Worm (Caenorhabditis elegans) whole organism, L1 larva: ENCODE data around the gene par-5.

Experiments used
- C34B4.2 ChIP-seq: sonication (generic microtip); optimal IDR thresholded peaks from 2 replicates; lab custom pipeline; 2017; ENCODE audit warnings: mild to moderate bottlenecking, missing genetic modification characterization, missing compliant biosample characterization
- aha-1 ChIP-seq: fragments of 150-350 bp; optimal IDR thresholded peaks from 2 replicates; lab custom pipeline; 2014; ENCODE audit warnings: missing biosample characterization, missing genetic modification characterization
- ama-1 ChIP-seq: fragments of 150-350 bp; optimal IDR thresholded peaks from 2 replicates; lab custom pipeline; 2014
- blmp-1 ChIP-seq: fragments of 150-350 bp; optimal IDR thresholded peaks from 2 replicates; lab custom pipeline; 2014; ENCODE audit warnings: missing biosample characterization, missing genetic modification characterization
- ceh-63 ChIP-seq: fragments of 200-800 bp; sonication (Bioruptor generic); optimal IDR thresholded peaks from 2 replicates; lab custom pipeline; 2018; ENCODE audit warnings: mild to moderate bottlenecking, missing genetic modification characterization, missing compliant biosample characterization
- ceh-8 ChIP-seq: fragments of 200-800 bp; sonication (Bioruptor generic); optimal IDR thresholded peaks from 2 replicates; lab custom pipeline; 2018; ENCODE audit warnings: mild to moderate bottlenecking, missing genetic modification characterization, moderate library complexity, missing compliant biosample characterization
- ceh-82 ChIP-seq, 3 experiments: fragments of 150-350 bp in 1 of 3; sonication (generic microtip) in 2 of 3; optimal IDR thresholded peaks; 2 replicates each; lab custom pipeline; 2014 to 2017; ENCODE audit warnings: missing biosample characterization in 3 of 3, missing genetic modification characterization in 3 of 3
- dpl-1 ChIP-seq, 3 experiments: fragments of 150-350 bp in 2 of 3; sonication (generic microtip) in 1 of 3; optimal IDR thresholded peaks; 2 replicates each; lab custom pipeline; 2014 to 2017; ENCODE audit warnings: missing biosample characterization in 3 of 3, missing genetic modification characterization in 3 of 3, missing genetic modification reagents in 3 of 3
- dsc-1 ChIP-seq: sonication (generic microtip); optimal IDR thresholded peaks from 2 replicates; lab custom pipeline; 2016; ENCODE audit warnings: mild to moderate bottlenecking, missing genetic modification characterization, missing compliant biosample characterization
- efl-1 ChIP-seq, 4 experiments: fragments of 150-350 bp; optimal IDR thresholded peaks in 3 of 4; peaks in 1 of 4; 1 replicate in 1 of 4; 2 replicates in 3 of 4; lab custom pipeline; 2014; ENCODE audit warnings: missing biosample characterization in 2 of 4, missing genetic modification characterization in 2 of 4, missing genetic modification reagents in 2 of 4
- fkh-8 ChIP-seq: sonication (generic microtip); optimal IDR thresholded peaks from 2 replicates; lab custom pipeline; 2016; ENCODE audit warnings: mild to moderate bottlenecking, missing genetic modification characterization, missing compliant biosample characterization
- hlh-4 ChIP-seq: sonication (generic microtip); optimal IDR thresholded peaks from 2 replicates; lab custom pipeline; 2016; ENCODE audit warnings: mild to moderate bottlenecking, missing genetic modification characterization, missing compliant biosample characterization
- hpl-2 ChIP-seq: fragments of 150-350 bp; optimal IDR thresholded peaks from 2 replicates; lab custom pipeline; 2014; ENCODE audit warnings: missing biosample characterization, missing genetic modification reagents, missing genetic modification characterization
- isw-1 ChIP-seq: fragments of 200-800 bp; sonication (Bioruptor generic); IDR thresholded peaks from 2 replicates; pipeline ENCODE4 v1.3.6; 2022; ENCODE audit warnings: missing genetic modification characterization, missing compliant biosample characterization
- jun-1 ChIP-seq: fragments of 150-350 bp; optimal IDR thresholded peaks from 2 replicates; lab custom pipeline; 2014; ENCODE audit warnings: missing biosample characterization, missing genetic modification reagents, missing genetic modification characterization
- lin-13 ChIP-seq: fragments of 150-350 bp; optimal IDR thresholded peaks from 2 replicates; lab custom pipeline; 2014; ENCODE audit warnings: missing biosample characterization, missing genetic modification reagents, missing genetic modification characterization
- lin-14 ChIP-seq: fragments of 200-800 bp; sonication (Bioruptor generic); optimal IDR thresholded peaks from 2 replicates; lab custom pipeline; 2018; ENCODE audit warnings: mild to moderate bottlenecking, missing genetic modification characterization, moderate library complexity, missing compliant biosample characterization
- lin-15B ChIP-seq: fragments of 150-350 bp; sonication (generic microtip); optimal IDR thresholded peaks from 3 replicates; lab custom pipeline; 2014; ENCODE audit warnings: missing biosample characterization, missing genetic modification characterization
- lin-35 ChIP-seq, 2 experiments: fragments of 150-350 bp; optimal IDR thresholded peaks; 2 replicates each; lab custom pipeline; 2014; ENCODE audit warnings: missing biosample characterization in 2 of 2, missing genetic modification characterization in 2 of 2, missing genetic modification reagents in 2 of 2
- lsy-2 ChIP-seq, 2 experiments: fragments of 150-350 bp; optimal IDR thresholded peaks; 2 replicates each; lab custom pipeline; 2014; ENCODE audit warnings: missing biosample characterization in 2 of 2, missing genetic modification characterization in 2 of 2
- mef-2 ChIP-seq: fragments of 150-350 bp; optimal IDR thresholded peaks from 2 replicates; lab custom pipeline; 2014; ENCODE audit warnings: missing biosample characterization, missing genetic modification characterization
- nhr-20 ChIP-seq: sonication (generic microtip); optimal IDR thresholded peaks from 2 replicates; lab custom pipeline; 2016; ENCODE audit warnings: mild to moderate bottlenecking, missing genetic modification characterization, missing compliant biosample characterization
- nhr-47 ChIP-seq: sonication (generic microtip); optimal IDR thresholded peaks from 2 replicates; lab custom pipeline; 2016; ENCODE audit warnings: mild to moderate bottlenecking, missing genetic modification characterization, moderate library complexity, missing compliant biosample characterization
- nhr-71 ChIP-seq: sonication (generic microtip); optimal IDR thresholded peaks from 2 replicates; lab custom pipeline; 2016; ENCODE audit warnings: mild to moderate bottlenecking, missing genetic modification characterization, moderate library complexity, missing compliant biosample characterization
- nhr-77 ChIP-seq: fragments of 150-350 bp; optimal IDR thresholded peaks from 2 replicates; lab custom pipeline; 2014; ENCODE audit warnings: missing biosample characterization, missing genetic modification characterization
- nhr-84 ChIP-seq: sonication (generic microtip); optimal IDR thresholded peaks from 2 replicates; lab custom pipeline; 2017; ENCODE audit warnings: missing biosample characterization, missing genetic modification characterization
- nhr-85 ChIP-seq: sonication (generic microtip); peaks from one replicate; lab custom pipeline; 2016; ENCODE audit warnings: missing genetic modification characterization, inconsistent platforms, missing compliant biosample characterization
- nhr-90 ChIP-seq: sonication (generic microtip); optimal IDR thresholded peaks from 2 replicates; lab custom pipeline; 2016; ENCODE audit warnings: mild to moderate bottlenecking, missing genetic modification characterization, missing compliant biosample characterization; ENCODE audit not compliant: poor library complexity
- pax-3 ChIP-seq: fragments of 200-800 bp; sonication (Bioruptor generic); optimal IDR thresholded peaks from 2 replicates; lab custom pipeline; 2018; ENCODE audit warnings: mild to moderate bottlenecking, missing genetic modification characterization, moderate library complexity, missing compliant biosample characterization
- rnt-1 ChIP-seq: sonication (generic microtip); optimal IDR thresholded peaks from 2 replicates; lab custom pipeline; 2016; ENCODE audit warnings: mild to moderate bottlenecking, missing genetic modification characterization, moderate library complexity, missing compliant biosample characterization
- snpc-4 ChIP-seq: fragments of 150-350 bp; optimal IDR thresholded peaks from 2 replicates; lab custom pipeline; 2014; ENCODE audit warnings: missing biosample characterization, missing genetic modification characterization
- snu-23 ChIP-seq: sonication (generic microtip); optimal IDR thresholded peaks from 2 replicates; lab custom pipeline; 2016; ENCODE audit warnings: missing genetic modification characterization, missing compliant biosample characterization
- sox-4 ChIP-seq: sonication (generic microtip); optimal IDR thresholded peaks from 2 replicates; lab custom pipeline; 2016; ENCODE audit warnings: missing genetic modification characterization, missing compliant biosample characterization
- sup-37 ChIP-seq: fragments of 200-800 bp; sonication (Bioruptor generic); optimal IDR thresholded peaks from 2 replicates; lab custom pipeline; 2018; ENCODE audit warnings: mild to moderate bottlenecking, missing genetic modification characterization, missing compliant biosample characterization
- tbx-2 ChIP-seq: sonication (generic microtip); optimal IDR thresholded peaks from 2 replicates; lab custom pipeline; 2016; ENCODE audit warnings: missing genetic modification characterization, missing compliant biosample characterization
- tlp-1 ChIP-seq: fragments of 150-350 bp; optimal IDR thresholded peaks from 2 replicates; lab custom pipeline; 2014; ENCODE audit warnings: missing biosample characterization, missing genetic modification characterization
- unc-30 ChIP-seq: sonication (generic microtip); optimal IDR thresholded peaks from 2 replicates; lab custom pipeline; 2017; ENCODE audit warnings: missing biosample characterization, missing genetic modification characterization
- xbp-1 ChIP-seq: sonication (generic microtip); optimal IDR thresholded peaks from 2 replicates; lab custom pipeline; 2016; ENCODE audit warnings: missing genetic modification characterization, missing compliant biosample characterization
- ztf-11 ChIP-seq, 2 experiments: sonication (generic microtip); optimal IDR thresholded peaks; 2 replicates each; lab custom pipeline; 2016 to 2017; ENCODE audit warnings: missing genetic modification characterization in 2 of 2, missing biosample characterization in 1 of 2, missing compliant biosample characterization in 1 of 2

Gene par-5

DNA sequence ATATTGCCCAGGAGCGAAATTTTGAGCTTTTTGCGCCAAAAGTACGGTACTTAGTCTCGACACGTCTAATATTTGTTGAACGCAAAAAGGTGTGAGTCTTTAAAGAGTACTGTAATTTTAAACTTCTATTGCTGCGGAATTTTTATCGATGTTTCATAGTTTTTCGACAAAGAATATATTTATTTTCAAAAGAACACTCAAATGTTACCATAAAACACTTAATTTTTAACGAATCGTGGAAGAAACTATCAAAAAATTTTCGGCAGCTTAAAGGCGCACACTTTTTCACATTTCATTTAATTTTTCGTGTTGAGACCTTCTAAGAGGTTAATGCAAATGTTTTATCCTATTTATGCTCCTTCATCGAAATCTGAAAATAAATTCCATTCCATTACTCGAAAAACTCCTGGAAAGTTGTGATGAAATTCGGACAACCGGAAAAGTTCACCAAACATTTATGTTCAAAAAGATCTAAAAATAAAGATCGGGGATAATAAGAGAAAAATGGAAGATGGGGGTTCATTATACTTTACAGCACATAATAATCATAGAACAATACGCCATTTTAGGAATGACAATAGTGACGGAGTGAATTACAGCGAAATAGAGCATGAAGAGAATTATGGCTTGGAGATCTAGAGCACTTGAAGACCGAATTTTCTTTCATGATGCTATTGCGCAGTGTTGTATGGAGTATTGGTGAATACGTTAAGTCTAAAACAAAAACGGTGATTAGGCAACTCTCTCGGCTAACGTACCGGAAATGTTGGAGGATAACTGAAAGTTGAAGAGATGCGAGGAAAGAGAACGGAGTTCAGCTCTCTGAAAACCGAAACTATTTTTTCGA is 1.4 kb downstream of the par-5 start:
- TF ChIP-seq hpl-2 (GFP tag; lab: Kevin White, UChicago) (no peak), jun-1 (tag; lab: Kevin White, UChicago) (no peak), pax-3 (tag; lab: Kevin White, UChicago) (peak; percentile 22), sox-4 (tag; lab: Kevin White, UChicago) (peak; percentile 13), nhr-84 (no peak), snpc-4 (tag; lab: Kevin White, UChicago) (no peak), efl-1 (optimal IDR thresholded peaks at IDR 0.05; lab: Kevin White, UChicago) (no peak), efl-1 (GFP tag; optimal IDR thresholded peaks at IDR 0.05 in 1 of 2; lab: Kevin White, UChicago) (peak in 1 of 2 experiments; percentile 67), ama-1 (lab: Kevin White, UChicago) (peak; percentile 81), lin-35 (GFP tag; optimal IDR thresholded peaks at IDR 0.05; lab: Kevin White, UChicago) (no peak), aha-1 (no peak), lin-13 (GFP tag; lab: Kevin White, UChicago) (no peak), ceh-8 (GFP tag; lab: Kevin White, UChicago) (no peak), nhr-20 (tag; lab: Kevin White, UChicago) (no peak), mef-2 (tag; lab: Kevin White, UChicago) (no peak), dpl-1 (GFP tag; optimal IDR thresholded peaks at IDR 0.05; lab: Kevin White, UChicago) (no peak), nhr-71 (peak; percentile 22), unc-30 (no peak), tlp-1 (no peak), lsy-2 (tag; optimal IDR thresholded peaks at IDR 0.05; lab: Kevin White, UChicago) (peak in 1 of 2 experiments; percentile 22), C34B4.2 (tag; lab: Kevin White, UChicago) (no peak), nhr-47 (no peak), nhr-90 (peak; percentile 27), tbx-2 (no peak), blmp-1 (no peak), nhr-85 (tag; lab: Kevin White, UChicago) (peak; percentile 50), rnt-1 (tag; lab: Kevin White, UChicago) (no peak)

DNA sequence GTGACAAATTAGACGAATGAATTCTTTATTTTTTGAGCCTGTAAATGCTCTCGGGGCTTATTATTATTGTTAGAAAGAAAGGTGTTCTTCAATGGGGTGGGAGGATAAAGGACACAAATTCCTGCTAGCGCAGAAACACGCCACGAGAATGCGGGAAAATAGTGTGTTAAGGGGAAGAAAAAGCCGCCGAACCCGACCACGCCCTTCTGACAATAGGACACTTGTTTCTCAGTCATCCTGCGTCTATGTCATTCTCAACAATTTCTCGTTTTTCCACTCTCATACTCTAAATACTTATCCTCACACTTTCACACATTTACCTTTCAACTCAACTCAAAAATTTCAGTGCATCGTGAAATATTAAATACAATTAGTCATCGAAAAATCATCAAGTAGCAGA is 7.8 kb downstream of the par-5 start, which contains the start of gene M117.1:
M117.1 (plus strand) TSS at position 347 of the 400 bp plus-strand sequence.
- TF ChIP-seq xbp-1 (tag; lab: Kevin White, UChicago) (no peak), rnt-1 (tag; lab: Kevin White, UChicago) (peak; percentile 4), lin-15B (tag; lab: Kevin White, UChicago) (no peak), tbx-2 (peak; percentile 13), nhr-85 (tag; lab: Kevin White, UChicago) (no peak), blmp-1 (peak; percentile 13), nhr-47 (no peak), hlh-4 (no peak), ztf-11 (tag; optimal IDR thresholded peaks at IDR 0.05; lab: Kevin White, UChicago) (no peak), ceh-63 (GFP tag; lab: Kevin White, UChicago) (no peak), isw-1 (no peak), nhr-90 (no peak), nhr-77 (no peak), ceh-82 (tag; optimal IDR thresholded peaks at IDR 0.05; lab: Kevin White, UChicago) (no peak), lin-13 (GFP tag; lab: Kevin White, UChicago) (no peak), snu-23 (GFP tag; lab: Kevin White, UChicago) (no peak), mef-2 (tag; lab: Kevin White, UChicago) (no peak), lin-14 (peak; percentile 53), tlp-1 (no peak), lsy-2 (tag; optimal IDR thresholded peaks at IDR 0.05; lab: Kevin White, UChicago) (no peak)
- TF ChIP-seq, all 84 proteins: peak for 4

DNA sequence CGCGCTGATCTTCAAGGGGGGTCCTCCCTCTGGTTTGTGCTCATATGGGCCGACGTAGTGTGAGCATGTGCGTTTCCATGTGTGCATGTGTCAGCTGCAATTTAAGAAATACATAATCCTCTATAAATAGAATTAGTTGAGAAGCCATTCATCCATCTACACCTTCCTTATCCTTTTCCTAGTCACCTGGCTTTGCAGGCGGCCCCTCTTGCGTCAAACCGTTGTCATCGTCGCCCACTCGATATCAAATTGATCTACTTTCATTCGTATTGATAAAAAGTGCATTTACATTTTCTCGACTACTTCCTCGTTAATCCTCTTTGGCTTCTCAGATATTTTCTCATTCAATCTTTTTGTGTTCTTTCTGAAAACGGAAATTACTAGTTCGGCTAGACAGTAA is 9.7 kb downstream of the par-5 start:
- TF ChIP-seq fkh-8 (tag; lab: Kevin White, UChicago), result peak; percentile 66
- TF ChIP-seq dsc-1 (tag; lab: Kevin White, UChicago), result peak; percentile 88
- TF ChIP-seq nhr-47, result peak; percentile 45
- peak in 1 of 3 experiments; percentile 8 for TF ChIP-seq ceh-82 (tag; optimal IDR thresholded peaks at IDR 0.05; lab: Kevin White, UChicago)
- no peak for TF ChIP-seq jun-1 (tag; lab: Kevin White, UChicago)
- TF ChIP-seq nhr-71, result peak; percentile 49
- peak; percentile 23 for TF ChIP-seq sox-4 (tag; lab: Kevin White, UChicago)
- no peak for TF ChIP-seq sup-37
